Fruit fly (Drosophila melanogaster): Measurements from ENCODE around the gene CG5928.

The CG5928 gene

DNA sequence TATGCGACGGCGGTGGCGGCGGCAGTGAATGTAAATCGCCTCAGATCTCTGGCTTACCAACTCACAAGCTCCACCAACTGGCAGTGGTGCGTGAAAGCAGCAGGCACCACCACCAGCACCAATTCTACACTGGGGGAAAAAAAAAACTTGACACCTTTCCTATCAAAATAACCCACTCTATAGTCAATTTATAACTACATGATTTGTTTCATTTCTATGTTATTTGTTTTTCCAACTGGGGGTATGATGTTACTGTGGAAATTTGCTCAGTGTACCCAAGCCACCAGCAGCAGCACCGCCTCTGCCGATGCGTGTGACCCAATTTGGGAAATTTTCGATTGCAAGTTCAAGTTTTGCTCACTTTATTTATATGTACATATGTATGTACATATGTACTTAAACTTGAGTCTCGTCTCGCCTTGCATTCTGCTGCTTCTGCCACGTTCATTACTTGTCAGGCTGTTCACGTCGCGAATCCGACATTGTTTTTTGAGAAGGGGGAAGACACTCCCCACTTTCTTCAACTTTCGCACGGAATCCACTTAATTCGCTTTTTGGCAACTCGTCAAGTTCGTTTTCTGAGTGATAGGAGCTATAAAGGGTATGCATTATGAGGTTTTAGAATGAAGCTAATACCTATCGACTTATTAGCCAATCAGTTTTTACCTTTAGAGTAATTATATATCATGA, 8.5 kb upstream of the CG5928 start (continued):
- TF ChIP-seq Blimp-1 (GFP tag; optimal IDR thresholded peaks at IDR 0.05) = peak; percentile 92
- peak; percentile 81 for TF ChIP-seq CG15336 (GFP tag; IDR thresholded peaks at IDR 0.05)
- TF ChIP-seq CG6808 (GFP tag; optimal IDR thresholded peaks at IDR 0.05) = peak; percentile 11
- TF ChIP-seq ss (GFP tag; optimal IDR thresholded peaks at IDR 0.05) = peak in 1 of 2 experiments; percentile 42
- TF ChIP-seq Sox15 (GFP tag; optimal IDR thresholded peaks at IDR 0.05) = peak; percentile 81
- TF ChIP-seq Lpt (GFP tag; optimal IDR thresholded peaks at IDR 0.05) = peak; percentile 74
- TF ChIP-seq CG11294 (GFP tag; IDR thresholded peaks at IDR 0.05) = peak; percentile 45; the same call in 1 of the 2 replicates
- TF ChIP-seq Hr4 (GFP tag; optimal IDR thresholded peaks at IDR 0.05) = peak; percentile 77
- peak; percentile 88 for TF ChIP-seq CG8632 (GFP tag; optimal IDR thresholded peaks at IDR 0.05)
- TF ChIP-seq CG31627 (GFP tag; optimal IDR thresholded peaks at IDR 0.05) = peak; percentile 87
- peak; percentile 41 for TF ChIP-seq CG10669 (GFP tag; optimal IDR thresholded peaks at IDR 0.05)
- peak; percentile 47 for TF ChIP-seq CG16779 (tag; optimal IDR thresholded peaks at IDR 0.05)
- TF ChIP-seq CG3919 (GFP tag; optimal IDR thresholded peaks at IDR 0.05) = peak; percentile 90
- TF ChIP-seq CG10631 (GFP tag; optimal IDR thresholded peaks at IDR 0.05) = peak; percentile 73
- TF ChIP-seq achi (GFP tag; optimal IDR thresholded peaks at IDR 0.05) = peak; percentile 79
- peak; percentile 87 for TF ChIP-seq topi (GFP tag; optimal IDR thresholded peaks at IDR 0.05)
- peak; percentile 15 for TF ChIP-seq vri (GFP tag; optimal IDR thresholded peaks at IDR 0.05)
- peak; percentile 82 for TF ChIP-seq OdsH (GFP tag; optimal IDR thresholded peaks at IDR 0.05)
- TF ChIP-seq salr (GFP tag; optimal IDR thresholded peaks at IDR 0.05) = peak in 1 of 2 experiments; percentile 40
- TF ChIP-seq fd85E (GFP tag; optimal IDR thresholded peaks at IDR 0.05) = peak; percentile 63
- TF ChIP-seq Ets21C (GFP tag; optimal IDR thresholded peaks at IDR 0.05) = peak; percentile 82
- peak; percentile 90 for TF ChIP-seq CG11902 (GFP tag; optimal IDR thresholded peaks at IDR 0.05)
- TF ChIP-seq CG3032 (tag; optimal IDR thresholded peaks at IDR 0.05) = peak; percentile 4
- peak; percentile 78 for TF ChIP-seq Sox14 (GFP tag; optimal IDR thresholded peaks at IDR 0.05)
- peak; percentile 85 for TF ChIP-seq Sox102F (GFP tag; optimal IDR thresholded peaks at IDR 0.05)
- TF ChIP-seq CG9139 (GFP tag; optimal IDR thresholded peaks at IDR 0.05) = no peak
- TF ChIP-seq svp (GFP tag) = peak; percentile 91
- no peak for TF ChIP-seq Hr38 (GFP tag; optimal IDR thresholded peaks at IDR 0.05)
- TF ChIP-seq Eip93F (GFP tag; optimal IDR thresholded peaks at IDR 0.05) = peak; percentile 50

DNA sequence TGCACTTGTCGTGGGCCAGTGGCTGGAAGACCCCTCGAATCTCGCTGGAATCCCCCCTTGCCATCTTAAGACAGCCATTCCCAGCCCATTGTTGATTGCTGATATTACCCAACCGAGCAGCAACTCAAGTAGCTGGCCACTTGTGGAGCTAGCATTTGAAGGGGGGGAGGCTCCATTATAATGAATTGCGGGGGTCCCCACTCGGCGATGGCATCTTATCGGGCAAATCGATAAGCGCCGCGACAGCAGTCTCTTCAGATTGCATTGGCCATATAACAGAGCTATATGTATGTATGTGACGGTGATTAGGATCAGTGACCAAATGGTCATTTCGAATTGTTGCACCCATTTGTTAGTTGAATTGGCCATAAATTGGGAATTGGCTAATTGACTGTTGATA, 5.6 kb upstream of the CG5928 start:
- TF ChIP-seq CG8632 (GFP tag; optimal IDR thresholded peaks at IDR 0.05) (no peak), CG31627 (GFP tag; optimal IDR thresholded peaks at IDR 0.05) (no peak), acj6 (GFP tag; optimal IDR thresholded peaks at IDR 0.05) (no peak), vri (GFP tag; optimal IDR thresholded peaks at IDR 0.05) (peak; percentile 98), Hr38 (GFP tag; optimal IDR thresholded peaks at IDR 0.05) (no peak), lz (GFP tag; optimal IDR thresholded peaks at IDR 0.05) (no peak), Sox14 (GFP tag; optimal IDR thresholded peaks at IDR 0.05) (peak; percentile 12), eg (GFP tag; IDR thresholded peaks at IDR 0.05) (no peak), Sox102F (GFP tag; optimal IDR thresholded peaks at IDR 0.05) (no peak), CG6854 (GFP tag; optimal IDR thresholded peaks at IDR 0.05) (no peak), Ets21C (GFP tag; optimal IDR thresholded peaks at IDR 0.05) (no peak), CG11294 (GFP tag; IDR thresholded peaks at IDR 0.05) (no peak), CG7368 (GFP tag; optimal IDR thresholded peaks at IDR 0.05) (no peak), achi (GFP tag; optimal IDR thresholded peaks at IDR 0.05) (no peak), Sox15 (GFP tag; optimal IDR thresholded peaks at IDR 0.05) (no peak), fd59A (GFP tag; optimal IDR thresholded peaks at IDR 0.05) (no peak)

DNA sequence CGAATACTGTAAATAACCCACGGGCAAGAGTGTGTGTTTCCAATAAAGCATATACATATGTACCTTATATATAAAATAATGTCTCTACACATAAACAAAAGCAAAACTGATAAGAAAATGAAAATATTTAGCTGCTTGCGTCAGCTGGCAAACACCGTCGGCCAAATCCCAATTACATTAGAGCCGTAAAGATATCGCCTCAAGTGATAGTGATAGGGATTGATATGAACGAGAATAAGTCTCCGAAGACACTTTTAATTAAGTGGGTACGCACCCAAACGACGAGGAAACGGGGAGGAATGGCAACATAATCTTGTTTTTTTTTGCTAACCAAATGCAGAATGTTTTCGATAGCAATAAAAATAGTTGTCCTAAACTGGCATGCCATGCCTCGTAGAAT, 3.2 kb upstream of the CG5928 start:
- no peak for TF ChIP-seq Sox15 (GFP tag; optimal IDR thresholded peaks at IDR 0.05)
- TF ChIP-seq vri (GFP tag; optimal IDR thresholded peaks at IDR 0.05) = peak; percentile 21

DNA sequence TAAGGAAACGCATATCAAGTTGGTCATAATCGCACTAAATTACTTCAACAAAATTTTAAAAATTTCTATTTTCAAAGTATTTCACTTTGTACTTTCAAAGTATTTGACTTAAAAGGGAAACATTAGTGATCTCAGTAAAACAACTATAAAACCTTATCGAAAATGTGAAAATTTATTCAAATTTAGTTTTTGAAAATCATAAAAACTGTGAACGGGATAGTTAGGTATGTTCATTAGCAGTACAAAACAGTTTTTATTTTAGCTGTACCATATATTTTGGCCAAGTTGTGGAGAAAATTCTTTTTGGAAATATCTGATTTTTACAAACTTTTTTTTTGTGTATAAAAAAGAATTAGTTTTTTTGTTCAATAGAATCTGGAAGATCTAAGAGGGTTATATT, 1.4 kb upstream of the CG5928 start, which contains the start of gene CG43115:
CG43115 (minus strand) TSS at position 101 of the 400 bp plus-strand sequence.
- TF ChIP-seq net (GFP tag; optimal IDR thresholded peaks at IDR 0.05) = no peak
- TF ChIP-seq CG6808 (GFP tag; optimal IDR thresholded peaks at IDR 0.05) = no peak
- TF ChIP-seq CG32006 (GFP tag; optimal IDR thresholded peaks at IDR 0.05) = no peak

Measured in whole organism, prepupa.